Fruit fly (Drosophila melanogaster): ENCODE results near the gene CG14712.

The CG14712 gene

DNA sequence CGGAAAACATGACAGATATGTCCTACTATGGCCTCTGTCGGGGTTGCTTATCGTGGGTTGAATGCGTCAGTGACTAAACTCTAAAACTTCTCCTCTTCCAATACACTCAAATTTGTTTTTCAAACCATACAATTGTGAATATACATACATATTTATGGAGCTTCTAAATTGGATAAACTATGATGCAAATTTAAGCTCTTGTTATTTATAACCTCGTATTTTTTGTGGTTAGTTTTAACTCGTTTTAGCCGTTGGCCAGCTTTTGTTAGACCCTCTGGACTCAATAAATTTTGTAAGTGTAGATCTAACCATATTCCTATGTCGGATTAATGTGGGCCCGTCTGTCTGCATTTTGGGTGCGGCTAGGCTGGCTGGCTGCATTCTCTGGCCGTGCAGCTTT is 11.2 kb upstream of the CG14712 start:
- TF ChIP-seq Hnf4 (GFP tag; optimal IDR thresholded peaks at IDR 0.05) (no peak), h (GFP tag; optimal IDR thresholded peaks at IDR 0.05) (no peak), br (GFP tag; optimal IDR thresholded peaks at IDR 0.05) (no peak), Dif (GFP tag; optimal IDR thresholded peaks at IDR 0.05; ENCODE audit: partially characterized antibody) (no peak), foxo (GFP tag; optimal IDR thresholded peaks at IDR 0.05) (no peak), dmrt93B (GFP tag; optimal IDR thresholded peaks at IDR 0.05) (no peak), Abd-B (GFP tag; optimal IDR thresholded peaks at IDR 0.05) (no peak)

DNA sequence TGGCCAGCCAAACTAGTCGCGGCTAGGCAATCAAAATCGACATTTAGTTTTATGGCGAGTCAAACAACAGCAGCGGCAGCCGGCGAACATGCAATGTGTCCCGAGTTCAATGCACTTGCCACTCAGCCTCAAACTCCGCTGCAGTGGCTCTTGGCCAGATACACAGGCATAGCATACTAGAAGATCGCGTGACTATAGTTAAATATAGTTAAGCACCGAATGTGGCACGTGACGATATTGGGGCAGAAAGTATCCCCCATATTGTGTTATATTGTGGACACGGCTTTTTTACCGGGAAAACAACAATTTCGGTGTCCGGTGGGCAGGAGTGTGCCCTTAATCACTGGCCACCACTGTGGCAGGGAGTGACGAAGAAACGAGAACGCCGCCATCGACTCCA is 10.7 kb upstream of the CG14712 start:
- TF ChIP-seq ey (GFP tag; optimal IDR thresholded peaks at IDR 0.05): no peak
- no peak for TF ChIP-seq sv (GFP tag; optimal IDR thresholded peaks at IDR 0.05)
- no peak for TF ChIP-seq jim (GFP tag; optimal IDR thresholded peaks at IDR 0.05)
- TF ChIP-seq CrebA (GFP tag; optimal IDR thresholded peaks at IDR 0.05; ENCODE audit: borderline replicate concordance): no peak
- TF ChIP-seq Abd-B (GFP tag; optimal IDR thresholded peaks at IDR 0.05): no peak
- TF ChIP-seq fru (GFP tag; optimal IDR thresholded peaks at IDR 0.05): no peak
- no peak for TF ChIP-seq dmrt93B (GFP tag; optimal IDR thresholded peaks at IDR 0.05)
- no peak for TF ChIP-seq pan (optimal IDR thresholded peaks at IDR 0.05)
- TF ChIP-seq N (GFP tag; optimal IDR thresholded peaks at IDR 0.05): no peak
- no peak for TF ChIP-seq psq (GFP tag; optimal IDR thresholded peaks at IDR 0.05)
- TF ChIP-seq GATAd (GFP tag; optimal IDR thresholded peaks at IDR 0.05): no peak

DNA sequence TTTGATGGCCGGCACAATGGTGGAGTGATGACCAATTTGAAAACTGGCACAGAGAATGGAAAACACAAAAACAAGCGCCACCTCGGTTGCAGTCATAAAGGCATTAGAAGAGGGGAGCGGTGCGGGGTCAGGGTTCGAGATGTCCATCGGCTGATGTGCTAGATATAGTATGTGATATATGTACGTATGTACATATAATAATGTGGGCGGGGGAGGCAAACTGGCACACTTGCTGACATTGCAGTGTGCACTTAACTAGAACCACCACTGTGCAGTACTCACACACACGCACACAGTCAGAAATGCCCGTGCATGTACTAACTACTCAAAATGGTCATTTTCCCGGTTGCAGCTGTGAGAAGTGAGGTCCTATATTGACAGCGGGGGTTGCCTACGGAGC is 9.7 kb upstream of the CG14712 start:
- TF ChIP-seq jim (GFP tag; optimal IDR thresholded peaks at IDR 0.05): no peak
- TF ChIP-seq Vsx2 (GFP tag; optimal IDR thresholded peaks at IDR 0.05; ENCODE audit: partially characterized antibody): no peak
- TF ChIP-seq dl (GFP tag; optimal IDR thresholded peaks at IDR 0.05; ENCODE audit: insufficient read depth in 1 of 2, partially characterized antibody in 2 of 2): no peak
- no peak for TF ChIP-seq fru (GFP tag; optimal IDR thresholded peaks at IDR 0.05)
- TF ChIP-seq OdsH (GFP tag; optimal IDR thresholded peaks at IDR 0.05): no peak
- TF ChIP-seq CrebA (GFP tag; optimal IDR thresholded peaks at IDR 0.05; ENCODE audit: borderline replicate concordance): no peak
- no peak for TF ChIP-seq woc (GFP tag; optimal IDR thresholded peaks at IDR 0.05)

DNA sequence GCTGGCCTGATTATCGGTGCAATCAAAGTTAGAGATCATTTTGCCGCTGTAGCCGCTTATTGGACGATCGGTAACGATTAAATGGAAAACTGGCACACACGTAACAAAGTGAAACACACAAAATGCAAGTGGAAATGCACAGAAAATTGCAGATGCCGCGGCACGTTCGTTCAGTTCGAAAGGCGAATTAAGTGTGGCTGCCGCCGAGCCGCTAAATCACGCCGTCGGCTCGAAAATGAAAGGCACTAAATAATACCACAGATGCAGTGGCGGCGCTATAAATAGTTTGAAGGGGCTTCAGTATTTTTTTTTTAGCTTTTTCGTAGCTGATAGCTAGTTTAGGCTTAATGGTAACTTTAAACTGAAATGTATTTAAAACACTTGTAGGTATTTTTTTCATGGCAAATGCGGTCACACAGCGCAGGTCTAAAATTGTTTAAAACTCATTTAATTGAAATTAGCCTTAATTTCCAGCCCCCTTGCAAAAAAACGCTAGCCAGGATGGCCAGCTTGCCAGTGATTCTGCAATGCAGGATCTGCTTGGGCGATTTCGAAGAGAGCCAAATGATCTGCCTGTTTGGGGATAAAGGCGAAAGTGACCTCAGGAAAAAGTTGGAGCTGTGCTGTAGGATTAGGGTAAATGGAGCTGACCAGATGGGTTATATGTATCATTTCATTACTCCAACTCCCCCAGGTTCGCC is 8.7 kb upstream of the CG14712 start, which contains the start of the genes Jupiter and CG14710:
Gene Jupiter, minus strand, starts transcription at position 198 of the 701 bp plus-strand sequence.
Gene CG14710, plus strand, starts transcription at position 382 of the 701 bp plus-strand sequence.
- TF ChIP-seq ey (GFP tag; optimal IDR thresholded peaks at IDR 0.05) (peak; percentile 67), OdsH (GFP tag; optimal IDR thresholded peaks at IDR 0.05) (peak; percentile 48), brk (GFP tag; optimal IDR thresholded peaks at IDR 0.05) (no peak), Dif (GFP tag; optimal IDR thresholded peaks at IDR 0.05; ENCODE audit: partially characterized antibody) (no peak), N (GFP tag; optimal IDR thresholded peaks at IDR 0.05) (no peak), Sp1 (GFP tag; optimal IDR thresholded peaks at IDR 0.05) (peak; percentile 60), Mio (GFP tag; optimal IDR thresholded peaks at IDR 0.05) (no peak), lola (GFP tag; optimal IDR thresholded peaks at IDR 0.05) (no peak), Rel (GFP tag; optimal IDR thresholded peaks at IDR 0.05) (no peak), Rel (tag; optimal IDR thresholded peaks at IDR 0.05) (peak; percentile 47), psq (GFP tag; optimal IDR thresholded peaks at IDR 0.05) (peak; percentile 37), CG9705 (GFP tag; optimal IDR thresholded peaks at IDR 0.05) (peak; percentile 56), GATAd (GFP tag; optimal IDR thresholded peaks at IDR 0.05) (no peak), HLH106 (tag; optimal IDR thresholded peaks at IDR 0.05) (peak; percentile 63), fru (GFP tag; optimal IDR thresholded peaks at IDR 0.05) (peak; percentile 60), br (GFP tag; optimal IDR thresholded peaks at IDR 0.05) (peak; percentile 3), dsf (GFP tag; optimal IDR thresholded peaks at IDR 0.05; ENCODE audit: borderline replicate concordance) (peak; percentile 36), Hr78 (GFP tag; optimal IDR thresholded peaks at IDR 0.05) (no peak), Hr83 (GFP tag; optimal IDR thresholded peaks at IDR 0.05; ENCODE audit: poor library complexity, severe bottlenecking) (peak; percentile 79), Jra (GFP tag; optimal IDR thresholded peaks at IDR 0.05) (peak; percentile 29), CrebA (GFP tag; optimal IDR thresholded peaks at IDR 0.05; ENCODE audit: borderline replicate concordance) (no peak), usp (GFP tag; optimal IDR thresholded peaks at IDR 0.05) (no peak), Vsx2 (GFP tag; optimal IDR thresholded peaks at IDR 0.05; ENCODE audit: partially characterized antibody) (no peak), CG32264 (GFP tag; optimal IDR thresholded peaks at IDR 0.05) (no peak), dmrt93B (GFP tag; optimal IDR thresholded peaks at IDR 0.05) (no peak), pan (optimal IDR thresholded peaks at IDR 0.05) (no peak), sage (GFP tag; optimal IDR thresholded peaks at IDR 0.05) (no peak), h (GFP tag; optimal IDR thresholded peaks at IDR 0.05) (peak; percentile 68), Dfd (GFP tag; optimal IDR thresholded peaks at IDR 0.05) (no peak), Hnf4 (GFP tag; optimal IDR thresholded peaks at IDR 0.05) (peak; percentile 76), Abd-B (GFP tag; optimal IDR thresholded peaks at IDR 0.05) (no peak), rgr (GFP tag; optimal IDR thresholded peaks at IDR 0.05) (peak; percentile 33), foxo (GFP tag; optimal IDR thresholded peaks at IDR 0.05) (peak in 1 of 2 experiments; percentile 73), woc (GFP tag; optimal IDR thresholded peaks at IDR 0.05) (peak; percentile 37), sv (GFP tag; optimal IDR thresholded peaks at IDR 0.05) (peak; percentile 62), tai (GFP tag; optimal IDR thresholded peaks at IDR 0.05) (no peak), Myc (optimal IDR thresholded peaks at IDR 0.05) (peak; percentile 46), jim (GFP tag; optimal IDR thresholded peaks at IDR 0.05) (peak; percentile 10), dl (GFP tag; optimal IDR thresholded peaks at IDR 0.05; ENCODE audit: insufficient read depth in 1 of 2, partially characterized antibody in 2 of 2) (no peak)
